Fruit fly (Drosophila melanogaster): ENCODE measurements around the gene fmt.

dm6 chr3L:6200173-6200572, 26.5 kb upstream of the fmt start, which contains the start of gene CG8219:
- no peak for TF ChIP-seq EcR (GFP tag; optimal IDR thresholded peaks at IDR 0.05)
- no peak for TF ChIP-seq CG4496 (GFP tag; IDR thresholded peaks at IDR 0.05)

All from whole organism, pupa.